Worm (Caenorhabditis elegans): Measurements from ENCODE around the gene pole-2.

pole-2 gene

ce11 chrIV:8725345-8725744 is 38.9 kb upstream of the pole-2 start, which contains the start of gene pgm-3:
TSS of gene pgm-3 (plus strand) at chrIV:8725722.
- peak; percentile 20 for TF ChIP-seq skn-1 (tag; optimal IDR thresholded peaks at IDR 0.05)
- peak; percentile 3 for TF ChIP-seq fos-1 (tag; optimal IDR thresholded peaks at IDR 0.05)
- TF ChIP-seq nhr-21 (tag; optimal IDR thresholded peaks at IDR 0.05): no peak

ce11 chrIV:8724907-8725306 is 38.5 kb upstream of the pole-2 start:
- TF ChIP-seq mdl-1 (tag; optimal IDR thresholded peaks at IDR 0.05) (no peak), lin-11 (tag; optimal IDR thresholded peaks at IDR 0.05) (no peak), nhr-10 (tag; optimal IDR thresholded peaks at IDR 0.05) (no peak), sem-4 (tag; optimal IDR thresholded peaks at IDR 0.05) (no peak), dmd-4 (tag; optimal IDR thresholded peaks at IDR 0.05) (no peak), sma-9 (GFP tag; optimal IDR thresholded peaks at IDR 0.05) (no peak), sma-9 (tag; optimal IDR thresholded peaks at IDR 0.05) (no peak), ceh-16 (tag; optimal IDR thresholded peaks at IDR 0.05) (no peak), alr-1 (tag; optimal IDR thresholded peaks at IDR 0.05) (no peak), ZK546.5 (tag; optimal IDR thresholded peaks at IDR 0.05) (no peak), nhr-12 (tag; optimal IDR thresholded peaks at IDR 0.05) (no peak), lin-39 (tag; optimal IDR thresholded peaks at IDR 0.05) (no peak), C34F6.9 (tag; optimal IDR thresholded peaks at IDR 0.05) (no peak), skn-1 (tag; optimal IDR thresholded peaks at IDR 0.05) (no peak), aly-2 (tag; optimal IDR thresholded peaks at IDR 0.05) (no peak), blmp-1 (tag; optimal IDR thresholded peaks at IDR 0.05; ENCODE audit: insufficient read depth) (no peak)

ce11 chrIV:8723720-8724119 is 37.3 kb upstream of the pole-2 start, which contains the start of gene F21D5.9:
TSS of gene F21D5.9 (plus strand) at chrIV:8724020.
- TF ChIP-seq nhr-10 (tag; optimal IDR thresholded peaks at IDR 0.05) (no peak), unc-62 (GFP tag; optimal IDR thresholded peaks at IDR 0.05) (no peak), lsy-2 (tag; optimal IDR thresholded peaks at IDR 0.05) (no peak), R02D3.7 (tag; optimal IDR thresholded peaks at IDR 0.05) (no peak), alr-1 (tag; optimal IDR thresholded peaks at IDR 0.05) (no peak), C34F6.9 (tag; optimal IDR thresholded peaks at IDR 0.05) (no peak), peb-1 (tag; optimal IDR thresholded peaks at IDR 0.05) (no peak), lin-39 (tag; optimal IDR thresholded peaks at IDR 0.05) (no peak), elt-3 (tag; optimal IDR thresholded peaks at IDR 0.05) (no peak), nhr-21 (tag; optimal IDR thresholded peaks at IDR 0.05) (no peak), nhr-11 (tag; optimal IDR thresholded peaks at IDR 0.05) (no peak), crh-2 (tag; optimal IDR thresholded peaks at IDR 0.05) (no peak), nhr-129 (tag; optimal IDR thresholded peaks at IDR 0.05) (no peak)

- no peak for TF ChIP-seq ztf-4 (tag; optimal IDR thresholded peaks at IDR 0.05)
- TF ChIP-seq nhr-237 (tag; optimal IDR thresholded peaks at IDR 0.05): no peak
- TF ChIP-seq nhr-11 (tag; optimal IDR thresholded peaks at IDR 0.05): no peak
- no peak for TF ChIP-seq mbf-1 (tag; optimal IDR thresholded peaks at IDR 0.05)
- no peak for TF ChIP-seq ztf-11 (tag; optimal IDR thresholded peaks at IDR 0.05)
Measured at ce11 chrIV:8722801-8723200, 36.4 kb upstream of the pole-2 start.

- no peak for TF ChIP-seq ZK546.5 (tag; optimal IDR thresholded peaks at IDR 0.05)
- TF ChIP-seq lin-13 (GFP tag; optimal IDR thresholded peaks at IDR 0.05): no peak
- TF ChIP-seq nhr-12 (tag; optimal IDR thresholded peaks at IDR 0.05): no peak
- no peak for TF ChIP-seq unc-39 (tag; optimal IDR thresholded peaks at IDR 0.05)
- no peak for TF ChIP-seq nhr-25 (tag; optimal IDR thresholded peaks at IDR 0.05)
- TF ChIP-seq peb-1 (tag; optimal IDR thresholded peaks at IDR 0.05): no peak
- no peak for TF ChIP-seq ceh-82 (tag; optimal IDR thresholded peaks at IDR 0.05)
- no peak for TF ChIP-seq crh-2 (tag; optimal IDR thresholded peaks at IDR 0.05)
- no peak for TF ChIP-seq C34F6.9 (tag; optimal IDR thresholded peaks at IDR 0.05)
- TF ChIP-seq dmd-4 (tag; optimal IDR thresholded peaks at IDR 0.05): no peak
- no peak for TF ChIP-seq ztf-4 (tag; optimal IDR thresholded peaks at IDR 0.05)
- no peak for TF ChIP-seq unc-62 (GFP tag; optimal IDR thresholded peaks at IDR 0.05)
- no peak for TF ChIP-seq elt-1 (tag; optimal IDR thresholded peaks at IDR 0.05)
- no peak for TF ChIP-seq elt-3 (tag; optimal IDR thresholded peaks at IDR 0.05)
- no peak for TF ChIP-seq snpc-4 (tag; optimal IDR thresholded peaks at IDR 0.05)
- no peak for TF ChIP-seq alr-1 (tag; optimal IDR thresholded peaks at IDR 0.05)
- no peak for TF ChIP-seq nhr-237 (tag; optimal IDR thresholded peaks at IDR 0.05)
- no peak for TF ChIP-seq F13H6.1 (tag; optimal IDR thresholded peaks at IDR 0.05)
- no peak for TF ChIP-seq mbf-1 (tag; optimal IDR thresholded peaks at IDR 0.05)
- TF ChIP-seq zag-1 (tag; optimal IDR thresholded peaks at IDR 0.05): no peak
Measured at ce11 chrIV:8718153-8718552, 31.7 kb upstream of the pole-2 start, which contains the start of gene H23L24.1. TSS of gene H23L24.1 (plus strand) at chrIV:8718453.
